Fruit fly (Drosophila melanogaster): ENCODE data around the gene tna.

The tna gene

DNA sequence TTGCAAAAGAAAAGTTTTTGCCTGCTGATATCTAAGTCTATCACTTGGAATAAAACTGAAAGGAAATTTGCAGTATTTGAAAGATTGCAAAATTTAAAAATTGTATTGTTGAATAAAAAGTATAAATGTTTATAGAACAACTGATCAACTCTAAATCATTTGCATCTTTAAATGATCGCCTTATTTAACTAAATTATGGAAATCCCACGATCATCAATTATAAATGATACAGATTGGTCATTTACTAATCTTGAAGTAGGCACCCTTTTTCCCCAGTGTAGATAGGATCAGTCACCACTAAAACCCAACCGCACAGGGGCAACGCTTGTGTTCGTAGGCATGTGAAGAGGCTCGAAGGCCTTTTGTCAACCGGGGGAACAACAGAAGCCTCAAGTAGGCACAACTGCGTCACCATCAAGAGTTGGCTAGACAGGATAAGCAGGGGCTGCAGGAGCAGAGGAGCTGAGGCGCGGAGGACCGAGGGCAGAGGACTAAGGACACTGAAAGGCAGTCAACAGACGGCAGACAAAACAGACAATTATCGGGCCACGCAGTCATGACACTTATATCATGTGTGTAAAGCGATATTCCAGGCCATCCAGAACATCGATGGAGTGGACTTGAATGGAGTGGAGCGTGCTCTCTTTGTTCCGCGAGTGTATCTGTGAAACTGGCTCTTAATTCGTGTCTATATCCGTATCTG is 12.6 kb downstream of the tna start (continued):
- TF ChIP-seq pnt (GFP tag; optimal IDR thresholded peaks at IDR 0.05) = peak; percentile 5
- no peak for TF ChIP-seq so (GFP tag; IDR thresholded peaks at IDR 0.05)
- no peak for TF ChIP-seq tap (tag; optimal IDR thresholded peaks at IDR 0.05)
- no peak for TF ChIP-seq ato (GFP tag; IDR thresholded peaks at IDR 0.05; ENCODE audit: partially characterized antibody)
- TF ChIP-seq CG14710 (tag; optimal IDR thresholded peaks at IDR 0.05) = peak; percentile 81
- TF ChIP-seq twi (tag; optimal IDR thresholded peaks at IDR 0.05) = peak; percentile 10
- peak; percentile 69 for TF ChIP-seq phol (tag; optimal IDR thresholded peaks at IDR 0.05)
- no peak for TF ChIP-seq ttk (GFP tag; IDR thresholded peaks at IDR 0.05)
- no peak for TF ChIP-seq ken (GFP tag; IDR thresholded peaks at IDR 0.05)
- no peak for TF ChIP-seq HHEX (GFP tag; optimal IDR thresholded peaks at IDR 0.05)
- peak; percentile 56 for TF ChIP-seq CG8359 (GFP tag; optimal IDR thresholded peaks at IDR 0.05; ENCODE audit: borderline replicate concordance)
- no peak for TF ChIP-seq al (GFP tag; IDR thresholded peaks at IDR 0.05)
- no peak for TF ChIP-seq Abd-B (GFP tag; optimal IDR thresholded peaks at IDR 0.05)
- no peak for TF ChIP-seq Stat92E (GFP tag; optimal IDR thresholded peaks at IDR 0.05)
- 0 out of 2 replicates have a peak, but pooled peaks have one; percentile 35 for TF ChIP-seq CG4360 (GFP tag; IDR thresholded peaks at IDR 0.05)
- TF ChIP-seq CG17361 (GFP tag; IDR thresholded peaks at IDR 0.05) = peak; percentile 73
- no peak for TF ChIP-seq scrt (GFP tag; optimal IDR thresholded peaks at IDR 0.05)
- no peak for TF ChIP-seq CG12299 (tag; optimal IDR thresholded peaks at IDR 0.05)
- TF ChIP-seq Myb (GFP tag; optimal IDR thresholded peaks at IDR 0.05) = no peak
- peak; percentile 45 for TF ChIP-seq CoRest (tag; optimal IDR thresholded peaks at IDR 0.05)
- no peak for TF ChIP-seq wor (GFP tag; IDR thresholded peaks at IDR 0.05)
- TF ChIP-seq ap (GFP tag; IDR thresholded peaks at IDR 0.05) = no peak
- no peak for TF ChIP-seq CG9609 (GFP tag; optimal IDR thresholded peaks at IDR 0.05)
- no peak for TF ChIP-seq CG11398 (GFP tag; optimal IDR thresholded peaks at IDR 0.05)
- TF ChIP-seq corto (GFP tag; optimal IDR thresholded peaks at IDR 0.05) = no peak
- no peak for TF ChIP-seq dimm (GFP tag; IDR thresholded peaks at IDR 0.05)
- peak; percentile 3 for TF ChIP-seq CG3163 (GFP tag; optimal IDR thresholded peaks at IDR 0.05)
- no peak for TF ChIP-seq CG3847 (GFP tag; IDR thresholded peaks at IDR 0.05)
- TF ChIP-seq CG10209 (GFP tag; optimal IDR thresholded peaks at IDR 0.05) = peak; percentile 48
- no peak for TF ChIP-seq CG1792 (GFP tag; optimal IDR thresholded peaks at IDR 0.05)
- peak in 1 of 2 experiments; percentile 23 for TF ChIP-seq bsh (GFP tag; optimal IDR thresholded peaks at IDR 0.05)
- no peak for TF ChIP-seq gsb (GFP tag; IDR thresholded peaks at IDR 0.05)
- TF ChIP-seq Dp (GFP tag; optimal IDR thresholded peaks at IDR 0.05) = no peak
- TF ChIP-seq Eip74EF (GFP tag; optimal IDR thresholded peaks at IDR 0.05) = no peak
- TF ChIP-seq Sox100B (GFP tag; optimal IDR thresholded peaks at IDR 0.05) = peak; percentile 42
- TF ChIP-seq CG2889 (GFP tag; IDR thresholded peaks at IDR 0.05) = no peak
- TF ChIP-seq CG6175 (GFP tag; IDR thresholded peaks at IDR 0.05) = no peak
- TF ChIP-seq lola (GFP tag; optimal IDR thresholded peaks at IDR 0.05) = peak in 1 of 3 experiments; percentile 84
- TF ChIP-seq zfh2 (GFP tag; optimal IDR thresholded peaks at IDR 0.05) = no peak
- TF ChIP-seq tll (GFP tag; optimal IDR thresholded peaks at IDR 0.05) = no peak
- no peak for TF ChIP-seq CG11695 (GFP tag; IDR thresholded peaks at IDR 0.05)
- TF ChIP-seq Ssrp (tag; optimal IDR thresholded peaks at IDR 0.05) = peak; percentile 28
- peak; percentile 73 for TF ChIP-seq ac (GFP tag; optimal IDR thresholded peaks at IDR 0.05)
- no peak for TF ChIP-seq psq (GFP tag; optimal IDR thresholded peaks at IDR 0.05)
- no peak for TF ChIP-seq CkIIα-i1 (GFP tag; IDR thresholded peaks at IDR 0.05)
- 0 out of 2 replicates have a peak, but pooled peaks have one; percentile 20 for TF ChIP-seq NFAT (GFP tag; IDR thresholded peaks at IDR 0.05)
- peak; percentile 71 for TF ChIP-seq CG10267 (tag; optimal IDR thresholded peaks at IDR 0.05)
- no peak for TF ChIP-seq CG10565 (GFP tag; optimal IDR thresholded peaks at IDR 0.05)
- TF ChIP-seq CG18619 (GFP tag; optimal IDR thresholded peaks at IDR 0.05) = no peak

Data from whole organism, embryonic.